Fruit fly (Drosophila melanogaster) whole organism, embryonic: ENCODE data around the gene dysc.

Experiments used
- B-H2 ChIP-seq: fragments of 200-800 bp; sonication (Bioruptor generic); optimal IDR thresholded peaks from 2 replicates; lab custom pipeline; 2018; ENCODE audit warnings: missing biosample characterization, mild to moderate bottlenecking, missing genetic modification characterization
- Bgb ChIP-seq: fragments of 200-800 bp; sonication (Bioruptor generic); IDR thresholded peaks from 2 replicates; pipeline ENCODE4 v1.3.6; 2022; ENCODE audit warnings: missing biosample characterization, missing genetic modification characterization; ENCODE audit not compliant: partially characterized antibody
- CG10147 ChIP-seq: fragments of 200-800 bp; sonication (Bioruptor generic); optimal IDR thresholded peaks from 2 replicates; lab custom pipeline; 2019; ENCODE audit warnings: missing biosample characterization, mild to moderate bottlenecking, missing genetic modification characterization, moderate library complexity
- CG10209 ChIP-seq: fragments of 200-800 bp; sonication (Bioruptor generic); optimal IDR thresholded peaks from 3 replicates; lab custom pipeline; 2017; ENCODE audit warnings: missing biosample characterization, mild to moderate bottlenecking, missing genetic modification characterization, missing genetic modification reagents
- CG11560 ChIP-seq: fragments of 200-800 bp; sonication (Bioruptor generic); IDR thresholded peaks from 3 replicates; pipeline ENCODE4 v1.3.6; 2022; ENCODE audit warnings: missing biosample characterization, missing genetic modification characterization
- CG14667 ChIP-seq: fragments of 200-800 bp; sonication (Bioruptor generic); IDR thresholded peaks from 2 replicates; pipeline ENCODE4 v1.3.6; 2022; ENCODE audit warnings: missing biosample characterization, missing genetic modification characterization
- CG15696 ChIP-seq: fragments of 200-800 bp; sonication (Bioruptor generic); optimal IDR thresholded peaks from 2 replicates; lab custom pipeline; 2019; ENCODE audit warnings: missing biosample characterization, mild to moderate bottlenecking, missing genetic modification characterization, moderate library complexity
- CG18262 ChIP-seq: fragments of 200-800 bp; optimal IDR thresholded peaks from 3 replicates; lab custom pipeline; 2019; ENCODE audit warnings: missing biosample characterization, mild to moderate bottlenecking, missing genetic modification characterization, moderate library complexity
- CG1832 ChIP-seq: fragments of 200-800 bp; sonication (Bioruptor generic); optimal IDR thresholded peaks from 2 replicates; lab custom pipeline; 2017; ENCODE audit warnings: missing biosample characterization, mild to moderate bottlenecking, missing genetic modification characterization, inconsistent platforms
- CG31441 ChIP-seq: fragments of 200-800 bp; sonication (Bioruptor generic); IDR thresholded peaks from 2 replicates; pipeline ENCODE4 v1.3.6; 2022; ENCODE audit warnings: missing biosample characterization, missing genetic modification characterization
- CG34224 ChIP-seq: fragments of 200-800 bp; sonication (Bioruptor generic); IDR thresholded peaks from 3 replicates; pipeline ENCODE4 v1.3.6; 2022; ENCODE audit warnings: missing biosample characterization, missing genetic modification characterization; ENCODE audit not compliant: partially characterized antibody
- CG42726 ChIP-seq: fragments of 200-800 bp; sonication (Bioruptor generic); IDR thresholded peaks from 2 replicates; pipeline ENCODE4 v1.3.6; 2022; ENCODE audit warnings: missing biosample characterization, missing genetic modification characterization; ENCODE audit not compliant: partially characterized antibody
- CG4282 ChIP-seq: fragments of 200-800 bp; sonication (Bioruptor generic); optimal IDR thresholded peaks from 2 replicates; lab custom pipeline; 2016; ENCODE audit warnings: missing biosample characterization, missing genetic modification characterization
- CG4404 ChIP-seq: fragments of 200-800 bp; sonication (Bioruptor generic); IDR thresholded peaks from 2 replicates; pipeline ENCODE4 v1.3.6; 2022; ENCODE audit warnings: missing biosample characterization, missing genetic modification characterization
- CG5245 ChIP-seq: fragments of 200-800 bp; sonication (Bioruptor generic); optimal IDR thresholded peaks from 3 replicates; lab custom pipeline; 2016; ENCODE audit warnings: missing biosample characterization, missing genetic modification characterization
- CG6654 ChIP-seq: fragments of 200-800 bp; sonication (Bioruptor generic); optimal IDR thresholded peaks from 2 replicates; lab custom pipeline; 2017; ENCODE audit warnings: missing biosample characterization, mild to moderate bottlenecking, missing genetic modification characterization
- CG6689 ChIP-seq: fragments of 200-800 bp; sonication (Bioruptor generic); IDR thresholded peaks from 2 replicates; pipeline ENCODE4 v1.3.6; 2022; ENCODE audit warnings: missing biosample characterization, missing genetic modification characterization
- CG6813 ChIP-seq: fragments of 200-800 bp; sonication (Bioruptor generic); optimal IDR thresholded peaks from 2 replicates; lab custom pipeline; 2017; ENCODE audit warnings: missing biosample characterization, missing genetic modification characterization, mild to moderate bottlenecking, moderate library complexity, missing genetic modification reagents
- CG8281 ChIP-seq: fragments of 200-800 bp; sonication (Bioruptor generic); optimal IDR thresholded peaks from 2 replicates; lab custom pipeline; 2018; ENCODE audit warnings: missing biosample characterization, mild to moderate bottlenecking, missing genetic modification characterization, moderate library complexity
- CG9797 ChIP-seq: fragments of 200-800 bp; sonication (Bioruptor generic); optimal IDR thresholded peaks from 3 replicates; lab custom pipeline; 2018; ENCODE audit warnings: missing biosample characterization, mild to moderate bottlenecking, missing genetic modification characterization
- HHEX ChIP-seq: fragments of 200-800 bp; sonication (Bioruptor generic); optimal IDR thresholded peaks from 3 replicates; lab custom pipeline; 2017; ENCODE audit warnings: missing biosample characterization, mild to moderate bottlenecking, missing genetic modification characterization, missing genetic modification reagents
- HLH3B ChIP-seq: fragments of 200-800 bp; sonication (Bioruptor generic); IDR thresholded peaks from 2 replicates; pipeline ENCODE4 v1.3.6; 2022; ENCODE audit warnings: missing biosample characterization, missing genetic modification characterization
- HLHmδ ChIP-seq: fragments of 200-800 bp; sonication (Bioruptor generic); optimal IDR thresholded peaks from 2 replicates; lab custom pipeline; 2018; ENCODE audit warnings: missing biosample characterization, mild to moderate bottlenecking, missing genetic modification characterization, moderate library complexity
- Hand ChIP-seq: fragments of 200-800 bp; sonication (Bioruptor generic); optimal IDR thresholded peaks from 2 replicates; lab custom pipeline; 2017; ENCODE audit warnings: mild to moderate bottlenecking, missing biosample characterization, missing genetic modification reagents, missing genetic modification characterization
- Hr39 ChIP-seq: fragments of >200 bp; optimal IDR thresholded peaks from 2 replicates; lab custom pipeline; 2017
- Nf-YA ChIP-seq: fragments of 200-800 bp; sonication (Bioruptor generic); IDR thresholded peaks from 2 replicates; pipeline ENCODE4 v1.3.6; 2022; ENCODE audit warnings: missing biosample characterization, missing genetic modification characterization
- Scr ChIP-seq: fragments of 200-800 bp; sonication (Bioruptor generic); IDR thresholded peaks from 2 replicates; pipeline ENCODE4 v1.3.6; 2022; ENCODE audit warnings: missing biosample characterization, missing genetic modification characterization; ENCODE audit not compliant: partially characterized antibody
- Sox102F ChIP-seq: fragments of 200-800 bp; sonication (Bioruptor generic); optimal IDR thresholded peaks from 2 replicates; lab custom pipeline; 2018; ENCODE audit warnings: missing biosample characterization, mild to moderate bottlenecking, missing genetic modification characterization, moderate library complexity
- Spps ChIP-seq: fragments of 200-800 bp; sonication (Bioruptor generic); optimal IDR thresholded peaks from 2 replicates; lab custom pipeline; 2018; ENCODE audit warnings: missing biosample characterization, mild to moderate bottlenecking, missing genetic modification characterization
- ap ChIP-seq: fragments of 200-800 bp; sonication (Bioruptor generic); IDR thresholded peaks from 2 replicates; pipeline ENCODE4 v1.3.6; 2022; ENCODE audit warnings: missing biosample characterization, missing genetic modification characterization
- ash1 ChIP-seq: fragments of 200-800 bp; sonication (Bioruptor generic); optimal IDR thresholded peaks from 2 replicates; lab custom pipeline; 2018; ENCODE audit warnings: missing biosample characterization, mild to moderate bottlenecking, missing genetic modification characterization
- cato ChIP-seq: fragments of 200-800 bp; sonication (Bioruptor generic); optimal IDR thresholded peaks from 2 replicates; lab custom pipeline; 2016; ENCODE audit warnings: missing biosample characterization, missing genetic modification characterization, borderline replicate concordance
- cwo ChIP-seq: fragments of 200-800 bp; sonication (Bioruptor generic); optimal IDR thresholded peaks from 3 replicates; lab custom pipeline; 2017; ENCODE audit warnings: missing biosample characterization, missing genetic modification characterization, mild to moderate bottlenecking, moderate library complexity, missing genetic modification reagents
- emc ChIP-seq: fragments of 200-800 bp; sonication (Bioruptor generic); optimal IDR thresholded peaks from 2 replicates; lab custom pipeline; 2016; ENCODE audit warnings: missing biosample characterization, missing genetic modification characterization
- en ChIP-seq: fragments of 200-800 bp; sonication (Bioruptor generic); optimal IDR thresholded peaks from 2 replicates; lab custom pipeline; 2016; ENCODE audit warnings: missing biosample characterization, missing genetic modification characterization
- eve ChIP-seq, 2 experiments: fragments of >200 bp; optimal IDR thresholded peaks; 2 replicates each; lab custom pipeline; 2017; ENCODE audit warnings: missing biosample characterization in 2 of 2, missing genetic modification characterization in 2 of 2
- exex ChIP-seq: fragments of 200-800 bp; sonication (Bioruptor generic); optimal IDR thresholded peaks from 4 replicates; lab custom pipeline; 2018; ENCODE audit warnings: missing biosample characterization, mild to moderate bottlenecking, missing genetic modification characterization, moderate library complexity
- fd3F ChIP-seq: fragments of 200-800 bp; sonication (Bioruptor generic); optimal IDR thresholded peaks from 2 replicates; lab custom pipeline; 2018; ENCODE audit warnings: missing biosample characterization, mild to moderate bottlenecking, missing genetic modification characterization, moderate library complexity
- gce ChIP-seq: fragments of 200-800 bp; sonication (Bioruptor generic); IDR thresholded peaks from 3 replicates; pipeline ENCODE4 v1.3.6; 2022; ENCODE audit warnings: missing biosample characterization, missing genetic modification characterization
- kah ChIP-seq: fragments of 200-800 bp; sonication (Bioruptor generic); optimal IDR thresholded peaks from 2 replicates; lab custom pipeline; 2018; ENCODE audit warnings: missing biosample characterization, mild to moderate bottlenecking, missing genetic modification characterization
- ken ChIP-seq: fragments of 200-800 bp; sonication (Bioruptor generic); IDR thresholded peaks from 3 replicates; pipeline ENCODE4 v1.3.6; 2022; ENCODE audit warnings: missing biosample characterization, missing genetic modification characterization
- lab ChIP-seq: fragments of 200-800 bp; sonication (Bioruptor generic); optimal IDR thresholded peaks from 3 replicates; lab custom pipeline; 2017; ENCODE audit warnings: missing biosample characterization, missing genetic modification characterization, mild to moderate bottlenecking, moderate library complexity, missing genetic modification reagents
- luna ChIP-seq: fragments of 200-800 bp; sonication (Bioruptor generic); optimal IDR thresholded peaks from 2 replicates; lab custom pipeline; 2016; ENCODE audit warnings: missing biosample characterization, missing genetic modification characterization
- mld ChIP-seq: fragments of 200-800 bp; sonication (Bioruptor generic); IDR thresholded peaks from 3 replicates; pipeline ENCODE4 v1.3.6; 2022; ENCODE audit warnings: missing biosample characterization, missing genetic modification characterization; ENCODE audit not compliant: partially characterized antibody
- nau ChIP-seq: fragments of 200-800 bp; sonication (Bioruptor generic); optimal IDR thresholded peaks from 3 replicates; lab custom pipeline; 2017; ENCODE audit warnings: missing biosample characterization, mild to moderate bottlenecking, missing genetic modification characterization, missing genetic modification reagents
- org-1 ChIP-seq: fragments of 200-800 bp; sonication (Bioruptor generic); optimal IDR thresholded peaks from 2 replicates; lab custom pipeline; 2017; ENCODE audit warnings: missing biosample characterization, missing genetic modification characterization
- sisA ChIP-seq: fragments of 200-800 bp; sonication (Bioruptor generic); IDR thresholded peaks from 2 replicates; pipeline ENCODE4 v1.3.6; 2022; ENCODE audit warnings: missing biosample characterization, missing genetic modification characterization
- sna ChIP-seq: fragments of 200-800 bp; sonication (Bioruptor generic); IDR thresholded peaks from 2 replicates; pipeline ENCODE4 v1.3.6; 2022; ENCODE audit warnings: missing biosample characterization, missing genetic modification characterization; ENCODE audit not compliant: partially characterized antibody
- stc ChIP-seq: fragments of 200-800 bp; sonication (Bioruptor generic); IDR thresholded peaks from 2 replicates; pipeline ENCODE4 v1.3.6; 2022; ENCODE audit warnings: missing biosample characterization, missing genetic modification characterization

dysc gene

dm6 chr3L:13917589-13918198, 14.7 kb upstream of the dysc start (continued):
- TF ChIP-seq CG6813 (GFP tag; lab: Kevin White, UChicago), result no peak
- TF ChIP-seq CG4404 (GFP tag; lab: Robert Waterston, UW), result no peak
- no peak for TF ChIP-seq exex (tag; lab: Kevin White, UChicago)
- TF ChIP-seq ap (GFP tag; lab: Robert Waterston, UW), result 0 out of 2 replicates have a peak, but pooled peaks have one; percentile 4
- TF ChIP-seq CG6654 (GFP tag; lab: Kevin White, UChicago), result no peak
- no peak for TF ChIP-seq Hand (GFP tag; lab: Kevin White, UChicago)
- TF ChIP-seq gce, result no peak
- no peak for TF ChIP-seq luna (GFP tag; lab: Kevin White, UChicago)
- TF ChIP-seq CG4282, result no peak
- TF ChIP-seq CG42726 (GFP tag; lab: Robert Waterston, UW), result no peak
- no peak for TF ChIP-seq HHEX
- TF ChIP-seq Spps (tag; lab: Kevin White, UChicago), result no peak
- TF ChIP-seq stc, result peak; percentile 59
- TF ChIP-seq CG6689, result peak; percentile 38; the same call in 1 of the 2 replicates
- TF ChIP-seq CG9797 (GFP tag; lab: Kevin White, UChicago), result no peak
- TF ChIP-seq CG5245 (GFP tag; lab: Kevin White, UChicago), result no peak
- no peak for TF ChIP-seq cato (GFP tag; lab: Kevin White, UChicago)
- no peak for TF ChIP-seq CG11560 (tag; lab: Robert Waterston, UW)
- TF ChIP-seq sisA, result peak; percentile 48; the same call in 1 of the 2 replicates
- no peak for TF ChIP-seq CG34224 (GFP tag; lab: Robert Waterston, UW)
- TF ChIP-seq Bgb (GFP tag; lab: Robert Waterston, UW), result no peak
- no peak for TF ChIP-seq sna (GFP tag; lab: Robert Waterston, UW)
- peak; percentile 19 for TF ChIP-seq CG18262 (tag; lab: Kevin White, UChicago)
- peak; percentile 62 for TF ChIP-seq Sox102F (GFP tag; lab: Kevin White, UChicago)
- TF ChIP-seq ash1, result no peak
- TF ChIP-seq ken (GFP tag; lab: Robert Waterston, UW), result 0 out of 3 replicates have a peak, but pooled peaks have one; percentile 5
- peak; percentile 44 for TF ChIP-seq HLH3B
- TF ChIP-seq B-H2 (GFP tag; lab: Kevin White, UChicago), result no peak
- TF ChIP-seq CG10147, result peak; percentile 5
- TF ChIP-seq org-1, result peak; percentile 52
- TF ChIP-seq CG15696, result no peak
- TF ChIP-seq Nf-YA (GFP tag; lab: Robert Waterston, UW), result no peak
- TF ChIP-seq nau (GFP tag; lab: Kevin White, UChicago), result peak; percentile 10
- TF ChIP-seq en (GFP tag; lab: Kevin White, UChicago), result no peak
- no peak for TF ChIP-seq fd3F (GFP tag; lab: Kevin White, UChicago)
- no peak for TF ChIP-seq cwo (GFP tag; lab: Kevin White, UChicago)
- no peak for TF ChIP-seq kah (GFP tag; lab: Kevin White, UChicago)
- TF ChIP-seq mld, result no peak
- no peak for TF ChIP-seq Scr
- TF ChIP-seq CG10209 (GFP tag; lab: Kevin White, UChicago), result peak; percentile 70
- TF ChIP-seq eve (GFP tag; optimal IDR thresholded peaks at IDR 0.05; lab: Kevin White, UChicago), result peak in 1 of 2 experiments; percentile 65
- TF ChIP-seq lab (GFP tag; lab: Kevin White, UChicago), result peak; percentile 4
- no peak for TF ChIP-seq HLHmδ (GFP tag; lab: Kevin White, UChicago)
- TF ChIP-seq Hr39 (lab: Kevin White, UChicago), result no peak
- no peak for TF ChIP-seq CG1832 (GFP tag; lab: Kevin White, UChicago)
- peak; percentile 79 for TF ChIP-seq CG31441 (GFP tag; lab: Robert Waterston, UW)
- TF ChIP-seq CG14667 (GFP tag; lab: Robert Waterston, UW), result no peak
- peak; percentile 91 for TF ChIP-seq CG8281 (tag; lab: Kevin White, UChicago)
- no peak for TF ChIP-seq emc (GFP tag; lab: Kevin White, UChicago)
